Worm (Caenorhabditis elegans) whole organism, young adult: ENCODE results near the gene F25H9.7.

ENCODE experiments used
- Y53F4B.3 ChIP-seq: fragments of 200-800 bp; sonication (Bioruptor generic); IDR thresholded peaks from 2 replicates; pipeline ENCODE4 v1.3.6; 2022; ENCODE audit warnings: missing genetic modification reagents, missing genetic modification characterization, missing compliant biosample characterization
- bed-2 ChIP-seq: fragments of 200-800 bp; sonication (Bioruptor generic); IDR thresholded peaks from 2 replicates; pipeline ENCODE4 v1.3.6; 2022; ENCODE audit warnings: missing genetic modification reagents, missing genetic modification characterization, missing compliant biosample characterization
- cebp-1 ChIP-seq, 2 experiments: fragments of 200-800 bp in 1 of 2; sonication (Bioruptor generic) in 1 of 2; sonication (generic microtip) in 1 of 2; IDR thresholded peaks in 1 of 2; optimal IDR thresholded peaks in 1 of 2; 2 replicates each; pipeline versions ENCODE4 v1.3.6 to Lab custom; 2017 to 2022; ENCODE audit warnings: missing compliant biosample characterization in 2 of 2, missing genetic modification characterization in 2 of 2, mild to moderate bottlenecking in 1 of 2, missing genetic modification reagents in 1 of 2, moderate library complexity in 1 of 2
- ceh-40 ChIP-seq: fragments of 200-800 bp; sonication (Bioruptor generic); IDR thresholded peaks from 2 replicates; pipeline ENCODE4 v1.3.6; 2022; ENCODE audit warnings: missing genetic modification characterization, missing compliant biosample characterization
- efl-1 ChIP-seq: fragments of 150-350 bp; optimal IDR thresholded peaks from 2 replicates; lab custom pipeline; 2014; ENCODE audit warnings: missing biosample characterization, missing genetic modification reagents, missing genetic modification characterization
- egl-18 ChIP-seq: fragments of 200-800 bp; sonication (Bioruptor generic); IDR thresholded peaks from 2 replicates; pipeline ENCODE4 v1.3.6; 2022; ENCODE audit warnings: missing genetic modification reagents, missing genetic modification characterization, missing compliant biosample characterization
- hmg-20 ChIP-seq: fragments of 200-800 bp; sonication (Bioruptor generic); IDR thresholded peaks from 2 replicates; pipeline ENCODE4 v1.3.6; 2022; ENCODE audit warnings: missing genetic modification reagents, missing genetic modification characterization, missing compliant biosample characterization
- lin-40 ChIP-seq: sonication (generic microtip); optimal IDR thresholded peaks from 2 replicates; lab custom pipeline; 2016; ENCODE audit warnings: missing genetic modification characterization, mild to moderate bottlenecking, missing compliant biosample characterization, missing genotype, missing genetic modification reagents
- nfya-1 ChIP-seq: sonication (generic microtip); optimal IDR thresholded peaks from 2 replicates; lab custom pipeline; 2017; ENCODE audit warnings: antibody characterized with exemption, missing compliant biosample characterization, missing genetic modification characterization, borderline replicate concordance; ENCODE audit not compliant: insufficient read depth
- unc-62 ChIP-seq: fragments of 150-350 bp; optimal IDR thresholded peaks from 2 replicates; lab custom pipeline; 2014; ENCODE audit warnings: missing biosample characterization, missing genetic modification reagents, missing genetic modification characterization

- no peak for TF ChIP-seq bed-2 (GFP tag; lab: Robert Waterston, UW)
- no peak for TF ChIP-seq ceh-40 (GFP tag; lab: Robert Waterston, UW)
- no peak for TF ChIP-seq hmg-20 (GFP tag; lab: Robert Waterston, UW)
- TF ChIP-seq egl-18 (GFP tag; lab: Robert Waterston, UW) = no peak
- TF ChIP-seq nfya-1 (tag; lab: Kevin White, UChicago) = no peak
- TF ChIP-seq cebp-1 (GFP tag; IDR thresholded peaks at IDR 0.05; lab: Robert Waterston, UW) = no peak
- no peak for TF ChIP-seq cebp-1 (tag; optimal IDR thresholded peaks at IDR 0.05; lab: Kevin White, UChicago)
- no peak for TF ChIP-seq efl-1 (GFP tag; lab: Kevin White, UChicago)
- no peak for TF ChIP-seq unc-62 (GFP tag; lab: Kevin White, UChicago)
- no peak for TF ChIP-seq lin-40 (tag; lab: Kevin White, UChicago)
- no peak for TF ChIP-seq Y53F4B.3 (GFP tag; lab: Robert Waterston, UW)
Observed at ce11 chrV:13441661-13442060, 26.5 kb upstream of the F25H9.7 start, which contains the start of gene col-162.
